Fruit fly (Drosophila melanogaster) whole organism, wandering third instar larva: ENCODE measurements around the gene kmr.

Experiments
- Dif ChIP-seq: fragments of 200-275, 200-300 bp; sonication (Bioruptor generic); optimal IDR thresholded peaks from 2 replicates; lab custom pipeline; 2018; ENCODE audit warnings: missing biosample characterization, missing genetic modification characterization; ENCODE audit not compliant: partially characterized antibody
- HLH106 ChIP-seq: fragments of 200-800 bp; optimal IDR thresholded peaks from 3 replicates; lab custom pipeline; 2019; ENCODE audit warnings: missing biosample characterization, mild to moderate bottlenecking, missing genetic modification characterization, moderate library complexity
- Hnf4 ChIP-seq: fragments of 200-800 bp; sonication (Bioruptor generic); optimal IDR thresholded peaks from 2 replicates; lab custom pipeline; 2016; ENCODE audit warnings: missing biosample characterization, mild to moderate bottlenecking, missing genetic modification characterization
- OdsH ChIP-seq: fragments of 200-800 bp; sonication (Bioruptor generic); optimal IDR thresholded peaks from 2 replicates; lab custom pipeline; 2016; ENCODE audit warnings: missing biosample characterization, mild to moderate bottlenecking, missing genetic modification characterization
- br ChIP-seq: fragments of 200-800 bp; sonication (Bioruptor generic); optimal IDR thresholded peaks from 2 replicates; lab custom pipeline; 2016; ENCODE audit warnings: missing biosample characterization, missing genetic modification characterization
- dl ChIP-seq, 2 experiments: fragments of 175-275, 200-275 bp in 1 of 2; fragments of 200-275 bp in 1 of 2; sonication (Bioruptor generic); optimal IDR thresholded peaks; lab custom pipeline; 2018; ENCODE audit warnings: mild to moderate bottlenecking in 2 of 2, missing biosample characterization in 2 of 2, missing genetic modification characterization in 2 of 2, moderate library complexity in 2 of 2; ENCODE audit not compliant: partially characterized antibody in 2 of 2, insufficient read depth in 1 of 2
- ey ChIP-seq: fragments of 200-800 bp; sonication (Bioruptor generic); optimal IDR thresholded peaks from 2 replicates; lab custom pipeline; 2016; ENCODE audit warnings: missing biosample characterization, missing genetic modification characterization
- pan ChIP-seq: fragments of >200 bp; optimal IDR thresholded peaks from 2 replicates; lab custom pipeline; 2017
- rgr ChIP-seq: fragments of 200-800 bp; sonication (Bioruptor generic); optimal IDR thresholded peaks from 3 replicates; lab custom pipeline; 2016; ENCODE audit warnings: missing biosample characterization, mild to moderate bottlenecking, missing genetic modification characterization
- usp ChIP-seq: fragments of >200 bp; optimal IDR thresholded peaks from 2 replicates; lab custom pipeline; 2017; ENCODE audit warnings: missing biosample characterization, missing genetic modification characterization

dm6 chr3R:13806710-13807093 lies 91.7 kb downstream of the kmr start:
- TF ChIP-seq usp, result no peak
- TF ChIP-seq Dif (GFP tag; lab: Kevin White, UChicago), result no peak
- TF ChIP-seq br (GFP tag; lab: Kevin White, UChicago), result no peak
- no peak for TF ChIP-seq dl (GFP tag; optimal IDR thresholded peaks at IDR 0.05; lab: Kevin White, UChicago; ENCODE audit: insufficient read depth in 1 of 2, partially characterized antibody in 2 of 2)
- TF ChIP-seq rgr, result no peak
- no peak for TF ChIP-seq OdsH (GFP tag; lab: Kevin White, UChicago)
- no peak for TF ChIP-seq Hnf4 (GFP tag; lab: Kevin White, UChicago)
- TF ChIP-seq ey (GFP tag; lab: Kevin White, UChicago), result no peak
- TF ChIP-seq pan (lab: Kevin White, UChicago), result no peak
- TF ChIP-seq HLH106 (tag; lab: Kevin White, UChicago), result no peak
